Worm (Caenorhabditis elegans) whole organism, midembryonic: ENCODE data around the gene rpl-7A.

Experiments
- T22C8.4 ChIP-seq: fragments of 200-800 bp; sonication (Bioruptor generic); IDR thresholded peaks from 2 replicates; pipeline ENCODE4 v1.3.6; 2022; ENCODE audit warnings: missing genetic modification characterization, missing compliant biosample characterization
- cog-1 ChIP-seq: sonication (generic microtip); optimal IDR thresholded peaks from 2 replicates; lab custom pipeline; 2016; ENCODE audit warnings: missing genetic modification characterization, missing compliant biosample characterization
- flt-1 ChIP-seq: fragments of 200-800 bp; sonication (Bioruptor generic); IDR thresholded peaks from 2 replicates; pipeline ENCODE4 v1.3.6; 2022; ENCODE audit warnings: missing genetic modification characterization, missing compliant biosample characterization
- klf-2 ChIP-seq: fragments of 200-800 bp; sonication (Bioruptor generic); conservative IDR thresholded peaks from 2 replicates; pipeline ENCODE4 v1.3.6; 2022; ENCODE audit warnings: missing genetic modification reagents, missing genetic modification characterization, missing compliant biosample characterization
- med-1 ChIP-seq: sonication (generic microtip); optimal IDR thresholded peaks from 2 replicates; lab custom pipeline; 2017; ENCODE audit warnings: missing genetic modification characterization, mild to moderate bottlenecking, missing compliant biosample characterization, antibody characterized with exemption, missing genetic modification reagents; ENCODE audit not compliant: insufficient read depth
- ref-1 ChIP-seq: fragments of 200-800 bp; sonication (Bioruptor generic); conservative IDR thresholded peaks from 2 replicates; pipeline ENCODE4 v1.3.6; 2022; ENCODE audit warnings: missing genetic modification reagents, missing genetic modification characterization, missing compliant biosample characterization
- tab-1 ChIP-seq: fragments of 200-800 bp; sonication (Bioruptor generic); IDR thresholded peaks from 2 replicates; pipeline ENCODE4 v1.3.6; 2022; ENCODE audit warnings: missing genetic modification characterization, missing compliant biosample characterization
- ztf-23 ChIP-seq: fragments of 200-800 bp; sonication (Bioruptor generic); IDR thresholded peaks from 2 replicates; pipeline ENCODE4 v1.3.6; 2022; ENCODE audit warnings: missing genetic modification reagents, missing genetic modification characterization, missing compliant biosample characterization
- ztf-29 ChIP-seq: fragments of 200-800 bp; sonication (Bioruptor generic); IDR thresholded peaks from 2 replicates; pipeline ENCODE4 v1.3.6; 2022; ENCODE audit warnings: missing genetic modification reagents, missing genetic modification characterization, missing compliant biosample characterization

DNA sequence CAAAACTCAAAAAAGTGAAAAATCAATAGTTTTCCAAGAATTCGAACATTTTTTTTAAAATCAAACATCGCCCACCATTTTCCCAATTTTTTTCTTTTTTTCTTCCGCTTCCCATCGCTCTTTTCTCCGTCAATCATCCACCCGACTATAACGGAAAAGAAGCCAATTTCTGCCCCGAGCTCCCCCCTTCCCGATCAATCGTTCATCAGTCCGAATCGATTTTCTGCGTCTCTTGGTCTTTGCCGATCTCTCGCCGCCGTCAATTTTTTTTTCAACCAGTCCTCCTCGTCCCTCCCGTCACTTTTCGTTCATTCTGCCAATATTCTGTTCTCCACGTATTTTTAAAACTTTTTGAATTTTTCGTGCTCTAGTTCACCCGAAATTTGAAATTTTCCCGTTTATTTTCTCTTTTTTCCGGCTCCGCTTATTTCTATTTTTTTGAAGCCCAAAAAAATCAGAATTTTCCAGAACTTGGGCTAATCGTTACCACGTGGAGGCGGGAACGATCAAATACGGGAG is 3.6 kb upstream of the rpl-7A start, which contains the start of gene ell-1:
- TF ChIP-seq klf-2 (no peak), T22C8.4 (GFP tag; lab: Robert Waterston, UW) (no peak), flt-1 (GFP tag; lab: Robert Waterston, UW) (no peak), cog-1 (tag; lab: Kevin White, UChicago) (no peak), med-1 (GFP tag; lab: Kevin White, UChicago) (no peak), ztf-23 (no peak), tab-1 (GFP tag; lab: Robert Waterston, UW) (no peak), ztf-29 (GFP tag; lab: Robert Waterston, UW) (no peak), ref-1 (GFP tag; lab: Robert Waterston, UW) (no peak)
